Worm (Caenorhabditis elegans): ENCODE data around the gene emb-5.
"Not testable (repeated sequence)": the region's sequence is repeated elsewhere in the genome, so short reads cannot be mapped to it uniquely, and the experiment has no call there.

The emb-5 gene

ce11 chrIII:4748666-4749065, 28.2 kb upstream of the emb-5 start:
- no peak for TF ChIP-seq elt-1 (tag; optimal IDR thresholded peaks at IDR 0.05; ENCODE audit: borderline replicate concordance, insufficient read depth)
- TF ChIP-seq nhr-28 (tag; optimal IDR thresholded peaks at IDR 0.05), result no peak
- no peak for TF ChIP-seq mls-2 (tag; optimal IDR thresholded peaks at IDR 0.05)
- no peak for TF ChIP-seq unc-39 (tag; optimal IDR thresholded peaks at IDR 0.05)
- no peak for TF ChIP-seq lin-13 (tag; optimal IDR thresholded peaks at IDR 0.05)
- no peak for TF ChIP-seq zip-8 (tag; optimal IDR thresholded peaks at IDR 0.05)
- no peak for TF ChIP-seq ztf-11 (tag; optimal IDR thresholded peaks at IDR 0.05)
- no peak for TF ChIP-seq lsy-2 (tag; optimal IDR thresholded peaks at IDR 0.05)
- no peak for TF ChIP-seq pha-4 (tag; optimal IDR thresholded peaks at IDR 0.05)

DNA sequence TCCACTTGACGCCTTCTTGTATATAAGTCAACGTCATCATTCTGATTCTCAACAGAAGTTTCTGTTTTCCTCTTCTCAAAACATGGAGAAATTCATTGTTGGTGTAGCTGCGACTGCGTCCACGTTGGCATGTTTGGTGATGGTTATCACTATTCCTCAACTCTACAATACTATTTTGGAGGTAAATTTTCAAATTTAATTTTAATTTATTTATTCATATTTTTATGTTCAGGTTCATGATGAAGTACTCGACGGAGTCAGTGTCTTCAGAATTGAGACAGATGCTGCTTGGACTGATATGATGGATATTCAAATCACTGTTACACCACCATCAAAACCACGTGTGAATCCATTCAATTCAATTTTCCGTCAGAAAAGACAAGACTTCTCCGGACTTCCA, 27.6 kb upstream of the emb-5 start, which contains the start of gene col-89:
Gene col-89 (plus strand): TSS at position 19 of the 400 bp plus-strand sequence.
- TF ChIP-seq ceh-39 (tag; optimal IDR thresholded peaks at IDR 0.05), result no peak
- no peak for TF ChIP-seq ham-2 (GFP tag; optimal IDR thresholded peaks at IDR 0.05)
- TF ChIP-seq sptf-1 (tag; optimal IDR thresholded peaks at IDR 0.05), result no peak
- TF ChIP-seq nhr-2 (tag; optimal IDR thresholded peaks at IDR 0.05), result no peak
- no peak for TF ChIP-seq lin-32 (GFP tag; optimal IDR thresholded peaks at IDR 0.05)
- no peak for TF ChIP-seq elt-1 (tag; optimal IDR thresholded peaks at IDR 0.05; ENCODE audit: borderline replicate concordance, insufficient read depth)
- no peak for TF ChIP-seq M03D4.4 (tag; optimal IDR thresholded peaks at IDR 0.05)
- TF ChIP-seq drap-1 (GFP tag; optimal IDR thresholded peaks at IDR 0.05), result no peak
- no peak for TF ChIP-seq ztf-11 (tag; optimal IDR thresholded peaks at IDR 0.05)
- TF ChIP-seq sem-2 (GFP tag; optimal IDR thresholded peaks at IDR 0.05), result no peak
- no peak for TF ChIP-seq nhr-12 (tag; optimal IDR thresholded peaks at IDR 0.05)
- no peak for TF ChIP-seq blmp-1 (tag; optimal IDR thresholded peaks at IDR 0.05)
- no peak for TF ChIP-seq elt-3 (tag; optimal IDR thresholded peaks at IDR 0.05)
- no peak for TF ChIP-seq unc-39 (tag; optimal IDR thresholded peaks at IDR 0.05)
- no peak for TF ChIP-seq ceh-83 (GFP tag; optimal IDR thresholded peaks at IDR 0.05)
- TF ChIP-seq hlh-1 (tag; optimal IDR thresholded peaks at IDR 0.05), result no peak
- no peak for TF ChIP-seq pha-4 (tag; optimal IDR thresholded peaks at IDR 0.05)

- no peak for TF ChIP-seq nhr-28 (tag; optimal IDR thresholded peaks at IDR 0.05)
- TF ChIP-seq cnd-1 (tag; optimal IDR thresholded peaks at IDR 0.05), result no peak
- no peak for TF ChIP-seq bed-3 (GFP tag; optimal IDR thresholded peaks at IDR 0.05)
- no peak for TF ChIP-seq flh-1 (GFP tag; optimal IDR thresholded peaks at IDR 0.05)
Measured at ce11 chrIII:4745934-4746333, 25.5 kb upstream of the emb-5 start, which contains the start of gene F17C8.6. Gene F17C8.6 (minus strand): TSS chrIII:4746034.

ce11 chrIII:4742620-4743019, 22.1 kb upstream of the emb-5 start, which contains the start of gene twk-6:
Gene twk-6 (plus strand): TSS chrIII:4742920.
- TF ChIP-seq blmp-1, mls-2, cnd-1 (tag; optimal IDR thresholded peaks at IDR 0.05): not testable (repeated sequence)

DNA sequence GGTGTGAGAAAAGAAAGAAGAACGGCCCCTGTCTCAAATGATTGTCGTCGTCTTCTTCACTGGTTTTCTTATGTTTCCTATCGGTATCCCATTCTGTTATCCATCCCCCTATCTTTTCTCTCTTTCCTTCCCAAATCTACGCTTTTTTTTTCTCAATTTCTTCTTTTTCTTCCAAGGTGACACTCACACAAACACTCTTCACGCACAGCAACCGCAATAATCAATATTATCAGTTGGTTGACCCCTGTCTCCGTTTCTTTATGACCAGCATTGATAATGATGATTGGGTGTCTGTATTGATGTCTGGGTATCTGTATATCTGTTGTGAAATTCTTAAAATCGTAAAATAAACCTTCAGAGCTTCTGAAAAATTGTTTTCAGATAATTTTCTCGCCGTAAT, 20.4 kb upstream of the emb-5 start:
- TF ChIP-seq tbx-8 (GFP tag; optimal IDR thresholded peaks at IDR 0.05) (no peak), flh-1 (GFP tag; optimal IDR thresholded peaks at IDR 0.05) (no peak), hlh-1 (tag; optimal IDR thresholded peaks at IDR 0.05) (no peak), nhr-237 (tag; optimal IDR thresholded peaks at IDR 0.05) (no peak), nhr-2 (tag; optimal IDR thresholded peaks at IDR 0.05) (no peak), elt-1 (tag; optimal IDR thresholded peaks at IDR 0.05; ENCODE audit: borderline replicate concordance, insufficient read depth) (no peak), lin-13 (tag; optimal IDR thresholded peaks at IDR 0.05) (no peak), sptf-1 (tag; optimal IDR thresholded peaks at IDR 0.05) (no peak), unc-39 (tag; optimal IDR thresholded peaks at IDR 0.05) (no peak), sem-2 (GFP tag; optimal IDR thresholded peaks at IDR 0.05) (no peak), ceh-39 (tag; optimal IDR thresholded peaks at IDR 0.05) (no peak), elt-3 (tag; optimal IDR thresholded peaks at IDR 0.05) (no peak), blmp-1 (tag; optimal IDR thresholded peaks at IDR 0.05) (no peak), lsy-2 (tag; optimal IDR thresholded peaks at IDR 0.05) (no peak), zip-8 (tag; optimal IDR thresholded peaks at IDR 0.05) (no peak), ztf-11 (tag; optimal IDR thresholded peaks at IDR 0.05) (no peak), nhr-76 (tag; optimal IDR thresholded peaks at IDR 0.05) (no peak), drap-1 (GFP tag; optimal IDR thresholded peaks at IDR 0.05) (no peak), bed-3 (GFP tag; optimal IDR thresholded peaks at IDR 0.05) (no peak)

DNA sequence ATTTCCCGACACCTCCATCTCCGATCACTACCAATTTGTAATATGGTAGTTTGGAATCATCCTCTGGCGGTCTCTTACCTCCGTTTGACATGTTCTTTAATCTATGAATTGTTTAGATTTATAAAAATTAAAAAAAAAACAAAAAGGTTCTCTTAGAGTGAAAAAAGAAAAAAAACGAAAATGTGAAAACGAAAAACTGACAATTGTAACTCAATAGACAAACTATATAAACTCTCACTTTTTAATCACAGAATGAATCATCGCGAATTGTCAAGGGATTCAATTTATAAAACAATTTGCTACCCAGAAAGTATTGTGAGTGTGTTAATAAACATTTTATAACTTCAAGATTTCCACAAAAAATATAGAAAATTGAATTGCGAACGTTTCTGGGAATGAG, 19.5 kb upstream of the emb-5 start, which contains the start of gene ras-2:
Gene ras-2 (minus strand): TSS at position 101 of the 400 bp plus-strand sequence.
- TF ChIP-seq M03D4.4 (tag; optimal IDR thresholded peaks at IDR 0.05), result no peak
- no peak for TF ChIP-seq nhr-2 (tag; optimal IDR thresholded peaks at IDR 0.05)
- no peak for TF ChIP-seq elt-1 (tag; optimal IDR thresholded peaks at IDR 0.05; ENCODE audit: borderline replicate concordance, insufficient read depth)
- TF ChIP-seq mls-2 (tag; optimal IDR thresholded peaks at IDR 0.05), result no peak
- TF ChIP-seq elt-3 (tag; optimal IDR thresholded peaks at IDR 0.05), result no peak
- TF ChIP-seq ham-2 (GFP tag; optimal IDR thresholded peaks at IDR 0.05), result no peak
- no peak for TF ChIP-seq unc-39 (tag; optimal IDR thresholded peaks at IDR 0.05)
- no peak for TF ChIP-seq cnd-1 (tag; optimal IDR thresholded peaks at IDR 0.05)
- TF ChIP-seq ceh-43 (GFP tag; optimal IDR thresholded peaks at IDR 0.05), result no peak
- no peak for TF ChIP-seq snpc-4 (tag; optimal IDR thresholded peaks at IDR 0.05)
- no peak for TF ChIP-seq ces-1 (GFP tag; optimal IDR thresholded peaks at IDR 0.05)
- no peak for TF ChIP-seq nhr-237 (tag; optimal IDR thresholded peaks at IDR 0.05)
- TF ChIP-seq ceh-83 (GFP tag; optimal IDR thresholded peaks at IDR 0.05), result no peak
- no peak for TF ChIP-seq drap-1 (GFP tag; optimal IDR thresholded peaks at IDR 0.05)
- TF ChIP-seq ceh-39 (tag; optimal IDR thresholded peaks at IDR 0.05), result no peak
